Worm (Caenorhabditis elegans) whole organism, L2 larva: Measurements from ENCODE around the gene nhr-208.

Experiments
- F13H6.1 ChIP-seq: sonication (generic microtip); optimal IDR thresholded peaks from 2 replicates; lab custom pipeline; 2016; ENCODE audit warnings: missing genetic modification characterization, missing compliant biosample characterization
- R02D3.7 ChIP-seq: fragments of 150-350 bp; optimal IDR thresholded peaks from 2 replicates; lab custom pipeline; 2014; ENCODE audit warnings: missing biosample characterization, missing genetic modification characterization
- aly-2 ChIP-seq: fragments of 150-350 bp; optimal IDR thresholded peaks from 2 replicates; lab custom pipeline; 2014; ENCODE audit warnings: missing biosample characterization, missing genetic modification characterization
- elt-1 ChIP-seq: fragments of 150-350 bp; optimal IDR thresholded peaks from 2 replicates; lab custom pipeline; 2014; ENCODE audit warnings: missing biosample characterization, missing genetic modification characterization
- lin-39 ChIP-seq: fragments of 150-350 bp; optimal IDR thresholded peaks from 2 replicates; lab custom pipeline; 2014; ENCODE audit warnings: missing biosample characterization, missing genetic modification reagents, missing genetic modification characterization
- nhr-25 ChIP-seq: fragments of 150-350 bp; sonication (generic microtip); optimal IDR thresholded peaks from 3 replicates; lab custom pipeline; 2014; ENCODE audit warnings: missing biosample characterization, missing genetic modification characterization
- nhr-77 ChIP-seq: fragments of 150-350 bp; optimal IDR thresholded peaks from 2 replicates; lab custom pipeline; 2014; ENCODE audit warnings: missing biosample characterization, missing genetic modification characterization
- unc-55 ChIP-seq: fragments of 150-350 bp; sonication (generic microtip); optimal IDR thresholded peaks from 3 replicates; lab custom pipeline; 2014; ENCODE audit warnings: missing biosample characterization, missing genetic modification reagents, missing genetic modification characterization
- unc-62 ChIP-seq: fragments of 150-350 bp; optimal IDR thresholded peaks from 2 replicates; lab custom pipeline; 2014; ENCODE audit warnings: missing biosample characterization, missing genetic modification reagents, missing genetic modification characterization
- zag-1 ChIP-seq: fragments of 150-350 bp; optimal IDR thresholded peaks from 2 replicates; lab custom pipeline; 2014; ENCODE audit warnings: missing biosample characterization, missing genetic modification characterization
- ztf-1 ChIP-seq: fragments of 200-800 bp; sonication (Bioruptor generic); conservative IDR thresholded peaks from 2 replicates; pipeline ENCODE4 v1.3.6; 2022; ENCODE audit warnings: missing genetic modification characterization, missing compliant biosample characterization
- ztf-11 ChIP-seq: sonication (generic microtip); optimal IDR thresholded peaks from 2 replicates; lab custom pipeline; 2017; ENCODE audit warnings: missing biosample characterization, missing genetic modification characterization
- ztf-4 ChIP-seq: fragments of 150-350 bp; optimal IDR thresholded peaks from 2 replicates; lab custom pipeline; 2014; ENCODE audit warnings: missing biosample characterization, missing genetic modification characterization

DNA sequence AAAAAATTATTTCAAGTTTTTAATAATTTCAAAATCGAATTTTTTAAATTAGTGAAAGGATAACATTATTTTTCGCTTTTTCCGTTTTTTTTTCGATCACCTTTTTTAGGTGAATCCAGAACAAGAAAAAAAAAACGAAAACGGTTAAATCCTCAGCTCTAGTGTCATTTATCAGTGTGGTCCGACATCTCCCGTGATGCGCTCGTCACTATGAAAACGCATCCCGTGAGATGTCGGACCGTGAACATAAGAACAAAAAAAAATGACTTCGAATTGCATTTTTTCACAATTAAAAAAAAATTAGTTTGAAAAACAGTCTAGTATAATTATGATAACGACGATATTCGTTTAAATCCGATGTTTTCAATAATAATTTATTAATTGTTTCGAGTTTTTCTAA is 46.4 kb upstream of the nhr-208 start:
- TF ChIP-seq nhr-25 (tag; lab: Kevin White, UChicago) = no peak
- no peak for TF ChIP-seq nhr-77
- TF ChIP-seq unc-62 (GFP tag; lab: Kevin White, UChicago) = no peak
- TF ChIP-seq elt-1 (tag; lab: Kevin White, UChicago) = no peak
- no peak for TF ChIP-seq lin-39 (tag; lab: Kevin White, UChicago)
- TF ChIP-seq ztf-4 (tag; lab: Kevin White, UChicago) = no peak
- TF ChIP-seq zag-1 (tag; lab: Kevin White, UChicago) = no peak
- TF ChIP-seq ztf-1 (GFP tag; lab: Robert Waterston, UW) = no peak
- no peak for TF ChIP-seq F13H6.1 (tag; lab: Kevin White, UChicago)
- TF ChIP-seq aly-2 (tag; lab: Kevin White, UChicago) = no peak
- no peak for TF ChIP-seq R02D3.7 (tag; lab: Kevin White, UChicago)
- no peak for TF ChIP-seq unc-55 (GFP tag; lab: Kevin White, UChicago)
- TF ChIP-seq ztf-11 = no peak
